Worm (Caenorhabditis elegans): Measurements from ENCODE around the gene C15C8.6.

C15C8.6 gene

ce11 chrV:12716447-12716846 is 34.9 kb downstream of the C15C8.6 start, which contains the start of gene str-178:
Gene str-178 (minus strand): TSS chrV:12716547.
- TF ChIP-seq madf-3 (GFP tag; IDR thresholded peaks at IDR 0.05) (no peak), F52B5.7 (tag; optimal IDR thresholded peaks at IDR 0.05) (no peak), D2030.7 (GFP tag; IDR thresholded peaks at IDR 0.05) (no peak), pbrm-1 (GFP tag; IDR thresholded peaks at IDR 0.05) (no peak), efl-1 (GFP tag; optimal IDR thresholded peaks at IDR 0.05) (no peak), T07F8.4 (tag; optimal IDR thresholded peaks at IDR 0.05) (no peak), athp-1 (tag; optimal IDR thresholded peaks at IDR 0.05) (no peak), mcd-1 (GFP tag; IDR thresholded peaks at IDR 0.05) (no peak), ceh-27 (GFP tag; optimal IDR thresholded peaks at IDR 0.05) (no peak), Y79H2A.3 (GFP tag; conservative IDR thresholded peaks at IDR 0.05) (no peak)

ce11 chrV:12714120-12714519 is 37.2 kb downstream of the C15C8.6 start, which contains the start of gene R11D1.4:
Gene R11D1.4 (minus strand): TSS chrV:12714220.
- TF ChIP-seq lin-40 (tag; optimal IDR thresholded peaks at IDR 0.05) (no peak), unc-130 (GFP tag; optimal IDR thresholded peaks at IDR 0.05) (no peak), unc-62 (GFP tag; optimal IDR thresholded peaks at IDR 0.05) (no peak), B0035.1 (tag; optimal IDR thresholded peaks at IDR 0.05) (no peak), T07F8.4 (tag; optimal IDR thresholded peaks at IDR 0.05) (no peak), lsl-1 (GFP tag; optimal IDR thresholded peaks at IDR 0.05) (no peak), pbrm-1 (GFP tag; IDR thresholded peaks at IDR 0.05) (no peak), egl-18 (GFP tag; IDR thresholded peaks at IDR 0.05) (no peak), him-1 (tag; optimal IDR thresholded peaks at IDR 0.05) (no peak), mes-4 (tag; optimal IDR thresholded peaks at IDR 0.05) (no peak), Y53F4B.3 (GFP tag; IDR thresholded peaks at IDR 0.05) (no peak), nfya-1 (tag; optimal IDR thresholded peaks at IDR 0.05; ENCODE audit: borderline replicate concordance, insufficient read depth) (no peak), ceh-91 (GFP tag; IDR thresholded peaks at IDR 0.05) (no peak)

DNA sequence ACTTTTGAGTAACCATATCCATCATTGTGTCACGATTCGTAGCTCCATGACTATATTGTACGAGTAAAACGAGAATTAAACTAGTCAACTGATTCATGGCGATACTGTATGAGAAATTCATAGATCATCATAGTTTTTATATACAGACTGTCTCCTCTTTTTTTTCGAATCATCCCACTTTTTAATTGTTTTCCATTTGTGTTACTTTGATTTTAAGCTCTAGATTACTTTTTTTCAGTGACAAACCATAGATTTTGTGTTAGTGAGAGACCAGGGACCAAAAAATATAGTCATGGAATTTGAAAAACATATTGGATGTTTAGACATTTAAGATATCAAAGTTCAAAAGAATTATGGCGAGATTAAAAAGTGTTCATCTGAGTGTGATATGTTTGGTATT is 39.3 kb downstream of the C15C8.6 start, which contains the start of gene R11D1.3:
R11D1.3 (minus strand) TSS at position 101 of the 400 bp plus-strand sequence.
- TF ChIP-seq mel-28 (tag; optimal IDR thresholded peaks at IDR 0.05; ENCODE audit: borderline replicate concordance): no peak
- TF ChIP-seq fkh-3 (tag; optimal IDR thresholded peaks at IDR 0.05): no peak
- no peak for TF ChIP-seq pbrm-1 (GFP tag; IDR thresholded peaks at IDR 0.05)
- no peak for TF ChIP-seq die-1 (tag; optimal IDR thresholded peaks at IDR 0.05)
- no peak for TF ChIP-seq C06A6.2 (GFP tag; conservative IDR thresholded peaks at IDR 0.05)
- no peak for TF ChIP-seq efl-1 (GFP tag; optimal IDR thresholded peaks at IDR 0.05)
- no peak for TF ChIP-seq egl-18 (GFP tag; IDR thresholded peaks at IDR 0.05)
- no peak for TF ChIP-seq ztf-6 (GFP tag; IDR thresholded peaks at IDR 0.05)
- no peak for TF ChIP-seq let-607 (tag; optimal IDR thresholded peaks at IDR 0.05)

DNA sequence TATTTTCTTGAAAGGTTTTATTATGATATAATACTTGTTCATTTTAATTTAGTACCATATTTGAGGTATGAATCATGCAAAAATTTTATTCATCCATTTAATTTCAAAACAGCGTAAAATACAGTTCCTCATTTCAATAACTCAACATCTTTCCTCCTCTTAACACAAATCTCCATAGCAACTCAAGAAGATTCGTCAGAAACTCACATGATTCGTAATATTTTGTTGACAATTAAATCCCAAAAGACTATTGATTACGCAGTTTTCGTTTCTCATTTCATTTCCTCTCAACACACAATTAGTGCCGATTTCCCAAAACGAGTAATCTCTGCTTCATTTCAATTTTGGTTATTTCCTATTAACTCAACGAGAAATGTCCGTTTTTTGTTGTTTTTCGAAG is 43.0 kb downstream of the C15C8.6 start, which contains the start of gene R11D1.2:
R11D1.2 (plus strand) TSS at position 301 of the 400 bp plus-strand sequence.
- TF ChIP-seq lsy-27 (tag; optimal IDR thresholded peaks at IDR 0.05; ENCODE audit: borderline replicate concordance, insufficient read depth) (no peak), K11D2.4 (GFP tag; IDR thresholded peaks at IDR 0.05) (no peak), snpc-3.4 (tag; optimal IDR thresholded peaks at IDR 0.05) (no peak), atf-7 (tag; optimal IDR thresholded peaks at IDR 0.05) (no peak), let-526 (GFP tag; IDR thresholded peaks at IDR 0.05) (no peak)

DNA sequence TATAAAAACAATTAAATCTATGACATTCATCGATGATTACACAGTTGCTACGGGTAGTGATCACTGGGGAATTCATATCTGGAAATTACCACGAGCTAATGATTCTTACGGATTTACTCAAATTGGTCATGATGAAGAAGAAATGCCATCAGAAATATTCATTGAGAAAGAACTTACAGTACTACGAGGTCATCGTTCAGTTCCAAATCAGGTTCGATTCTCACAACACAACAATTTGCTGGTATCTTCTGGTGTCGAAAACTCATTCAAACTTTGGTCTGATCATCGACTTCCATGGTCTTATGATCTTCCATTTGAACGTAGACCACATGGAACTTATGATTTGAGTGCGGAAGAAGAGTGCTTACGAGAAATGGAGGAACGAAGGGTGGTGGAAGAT is 44.8 kb downstream of the C15C8.6 start:
- no peak for TF ChIP-seq ceh-27 (GFP tag; optimal IDR thresholded peaks at IDR 0.05)
- no peak for TF ChIP-seq ztf-22 (GFP tag; optimal IDR thresholded peaks at IDR 0.05)
- no peak for TF ChIP-seq attf-3 (GFP tag; conservative IDR thresholded peaks at IDR 0.05)
- TF ChIP-seq rcor-1 (GFP tag; IDR thresholded peaks at IDR 0.05): no peak
- TF ChIP-seq nhr-80 (tag; optimal IDR thresholded peaks at IDR 0.05): no peak
- TF ChIP-seq rpc-1 (optimal IDR thresholded peaks at IDR 0.05): no peak
- TF ChIP-seq rpc-1 (tag; optimal IDR thresholded peaks at IDR 0.05): no peak
- TF ChIP-seq Y67H2A.10 (GFP tag; conservative IDR thresholded peaks at IDR 0.05): no peak
- TF ChIP-seq dpff-1 (tag; optimal IDR thresholded peaks at IDR 0.05): no peak
- no peak for TF ChIP-seq sptf-2 (GFP tag; optimal IDR thresholded peaks at IDR 0.05)
- TF ChIP-seq xnd-1 (tag; optimal IDR thresholded peaks at IDR 0.05): no peak
- no peak for TF ChIP-seq zim-3 (tag; optimal IDR thresholded peaks at IDR 0.05)
- no peak for TF ChIP-seq D2030.7 (GFP tag; IDR thresholded peaks at IDR 0.05)
- TF ChIP-seq dpl-1 (GFP tag; optimal IDR thresholded peaks at IDR 0.05): no peak

Measured in whole organism, young adult.